Worm (Caenorhabditis elegans) whole organism, L3 larva: ENCODE data around the gene sar-1.

Experiments used
- R02D3.7 ChIP-seq: fragments of 150-350 bp; optimal IDR thresholded peaks from 2 replicates; lab custom pipeline; 2014; ENCODE audit warnings: missing biosample characterization, missing genetic modification characterization
- ZK546.5 ChIP-seq: sonication (generic microtip); optimal IDR thresholded peaks from 2 replicates; lab custom pipeline; 2017; ENCODE audit warnings: missing biosample characterization, missing genetic modification characterization
- aly-2 ChIP-seq: fragments of 150-350 bp; optimal IDR thresholded peaks from 2 replicates; lab custom pipeline; 2014; ENCODE audit warnings: missing biosample characterization, missing genetic modification characterization
- ama-1 ChIP-seq: fragments of 150-350 bp; optimal IDR thresholded peaks from 2 replicates; lab custom pipeline; 2018
- ceh-16 ChIP-seq: sonication (generic microtip); optimal IDR thresholded peaks from 2 replicates; lab custom pipeline; 2017; ENCODE audit warnings: missing biosample characterization, missing genetic modification characterization
- ceh-28 ChIP-seq: fragments of 150-350 bp; optimal IDR thresholded peaks from 2 replicates; lab custom pipeline; 2014; ENCODE audit warnings: missing biosample characterization, missing genetic modification reagents, missing genetic modification characterization
- ceh-82 ChIP-seq: fragments of 150-350 bp; optimal IDR thresholded peaks from 2 replicates; lab custom pipeline; 2014; ENCODE audit warnings: missing biosample characterization, missing genetic modification characterization
- ceh-9 ChIP-seq: sonication (generic microtip); optimal IDR thresholded peaks from 2 replicates; lab custom pipeline; 2018; ENCODE audit warnings: missing biosample characterization, missing genetic modification characterization
- daf-12 ChIP-seq: fragments of 150-350 bp; optimal IDR thresholded peaks from 2 replicates; lab custom pipeline; 2014; ENCODE audit warnings: missing biosample characterization, missing genetic modification reagents, missing genetic modification characterization
- egl-27 ChIP-seq: sonication (generic microtip); optimal IDR thresholded peaks from 4 replicates; lab custom pipeline; 2017; ENCODE audit warnings: missing biosample characterization, missing genetic modification reagents, missing genetic modification characterization
- egl-5 ChIP-seq: fragments of 150-350 bp; optimal IDR thresholded peaks from 2 replicates; lab custom pipeline; 2017; ENCODE audit warnings: missing biosample characterization, missing genetic modification reagents, missing genetic modification characterization, inconsistent platforms
- elt-1 ChIP-seq: fragments of 150-350 bp; optimal IDR thresholded peaks from 2 replicates; lab custom pipeline; 2014; ENCODE audit warnings: missing biosample characterization, missing genetic modification characterization
- elt-2 ChIP-seq: sonication (generic microtip); optimal IDR thresholded peaks from 2 replicates; lab custom pipeline; 2016; ENCODE audit warnings: missing genetic modification reagents, mild to moderate bottlenecking, missing genetic modification characterization, missing compliant biosample characterization
- elt-3 ChIP-seq, 3 experiments: fragments of 150-350 bp in 1 of 3; sonication (generic microtip) in 2 of 3; optimal IDR thresholded peaks; 2 replicates in 2 of 3; 4 replicates in 1 of 3; lab custom pipeline; 2014 to 2017; ENCODE audit warnings: missing biosample characterization in 3 of 3, missing genetic modification characterization in 3 of 3
- eor-1 ChIP-seq, 2 experiments: fragments of 150-350 bp; optimal IDR thresholded peaks; 2 replicates each; lab custom pipeline; 2014 to 2018; ENCODE audit warnings: missing biosample characterization in 2 of 2, missing genetic modification characterization in 2 of 2
- fkh-10 ChIP-seq: sonication (generic microtip); optimal IDR thresholded peaks from 2 replicates; lab custom pipeline; 2017; ENCODE audit warnings: missing biosample characterization, missing genetic modification reagents, missing genetic modification characterization
- fkh-2 ChIP-seq: fragments of 150-350 bp; optimal IDR thresholded peaks from 2 replicates; lab custom pipeline; 2014; ENCODE audit warnings: missing biosample characterization, missing genetic modification reagents, missing genetic modification characterization
- fos-1 ChIP-seq: fragments of 150-350 bp; optimal IDR thresholded peaks from 2 replicates; lab custom pipeline; 2014; ENCODE audit warnings: missing biosample characterization, missing genetic modification characterization
- hmg-11 ChIP-seq: sonication (generic microtip); optimal IDR thresholded peaks from 2 replicates; lab custom pipeline; 2016; ENCODE audit warnings: missing genetic modification characterization, missing compliant biosample characterization
- jun-1 ChIP-seq: fragments of 150-350 bp; optimal IDR thresholded peaks from 2 replicates; lab custom pipeline; 2014; ENCODE audit warnings: missing biosample characterization, missing genetic modification reagents, missing genetic modification characterization
- lin-15B ChIP-seq: fragments of 150-350 bp; optimal IDR thresholded peaks from 2 replicates; lab custom pipeline; 2014; ENCODE audit warnings: missing biosample characterization, missing genetic modification characterization
- lin-39 ChIP-seq: fragments of 150-350 bp; optimal IDR thresholded peaks from 2 replicates; lab custom pipeline; 2018; ENCODE audit warnings: missing biosample characterization, missing genetic modification reagents, missing genetic modification characterization
- lsy-12 ChIP-seq: sonication (generic microtip); optimal IDR thresholded peaks from 2 replicates; lab custom pipeline; 2016; ENCODE audit warnings: mild to moderate bottlenecking, missing genetic modification characterization, missing compliant biosample characterization
- mdl-1 ChIP-seq: fragments of 150-350 bp; optimal IDR thresholded peaks from 2 replicates; lab custom pipeline; 2014; ENCODE audit warnings: missing biosample characterization, missing genetic modification characterization
- mml-1 ChIP-seq: fragments of 150-350 bp; sonication (generic microtip); optimal IDR thresholded peaks from 3 replicates; lab custom pipeline; 2014; ENCODE audit warnings: missing biosample characterization, missing genetic modification characterization
- nfya-1 ChIP-seq: sonication (generic microtip); optimal IDR thresholded peaks from 2 replicates; lab custom pipeline; 2017; ENCODE audit warnings: missing genetic modification characterization, mild to moderate bottlenecking, missing compliant biosample characterization, antibody characterized with exemption, moderate library complexity; ENCODE audit not compliant: insufficient read depth
- nhr-11 ChIP-seq: fragments of 150-350 bp; optimal IDR thresholded peaks from 2 replicates; lab custom pipeline; 2014; ENCODE audit warnings: missing biosample characterization, missing genetic modification characterization
- nhr-12 ChIP-seq: fragments of 150-350 bp; optimal IDR thresholded peaks from 2 replicates; lab custom pipeline; 2014; ENCODE audit warnings: missing biosample characterization, missing genetic modification characterization
- nhr-23 ChIP-seq: fragments of 150-350 bp; optimal IDR thresholded peaks from 2 replicates; lab custom pipeline; 2014; ENCODE audit warnings: missing biosample characterization, missing genetic modification reagents, missing genetic modification characterization
- nhr-237 ChIP-seq: fragments of 150-350 bp; optimal IDR thresholded peaks from 2 replicates; lab custom pipeline; 2014; ENCODE audit warnings: missing biosample characterization, missing genetic modification characterization
- nhr-25 ChIP-seq: sonication (generic microtip); optimal IDR thresholded peaks from 2 replicates; lab custom pipeline; 2017; ENCODE audit warnings: missing biosample characterization, missing genetic modification characterization
- nhr-28 ChIP-seq: fragments of 150-350 bp; optimal IDR thresholded peaks from 2 replicates; lab custom pipeline; 2014; ENCODE audit warnings: missing biosample characterization, missing genetic modification characterization
- nhr-43 ChIP-seq: sonication (generic microtip); optimal IDR thresholded peaks from 2 replicates; lab custom pipeline; 2016; ENCODE audit warnings: mild to moderate bottlenecking, missing genetic modification characterization, missing compliant biosample characterization; ENCODE audit not compliant: poor library complexity, severe bottlenecking
- nhr-67 ChIP-seq: fragments of 150-350 bp; optimal IDR thresholded peaks from 2 replicates; lab custom pipeline; 2014; ENCODE audit warnings: missing biosample characterization, missing genetic modification characterization
- nhr-76 ChIP-seq: fragments of 150-350 bp; sonication (generic microtip); optimal IDR thresholded peaks from 5 replicates; lab custom pipeline; 2014; ENCODE audit warnings: missing biosample characterization, missing genetic modification characterization
- nhr-77 ChIP-seq: fragments of 150-350 bp; optimal IDR thresholded peaks from 2 replicates; lab custom pipeline; 2014; ENCODE audit warnings: missing biosample characterization, missing genetic modification characterization
- pha-4 ChIP-seq: fragments of 150-350 bp; optimal IDR thresholded peaks from 2 replicates; lab custom pipeline; 2014; ENCODE audit warnings: missing biosample characterization, missing genetic modification reagents, missing genetic modification characterization
- pqm-1 ChIP-seq: fragments of 150-350 bp; optimal IDR thresholded peaks from 2 replicates; lab custom pipeline; 2017; ENCODE audit warnings: missing biosample characterization, missing genetic modification characterization, inconsistent platforms
- sea-2 ChIP-seq: fragments of 150-350 bp; sonication (generic microtip); optimal IDR thresholded peaks from 4 replicates; lab custom pipeline; 2014; ENCODE audit warnings: missing biosample characterization, missing genetic modification reagents, missing genetic modification characterization
- skn-1 ChIP-seq: fragments of 150-350 bp; optimal IDR thresholded peaks from 2 replicates; lab custom pipeline; 2014; ENCODE audit warnings: missing biosample characterization, missing genetic modification characterization
- snpc-4 ChIP-seq: fragments of 150-350 bp; optimal IDR thresholded peaks from 2 replicates; lab custom pipeline; 2014; ENCODE audit warnings: missing biosample characterization, missing genetic modification characterization
- tbx-2 ChIP-seq: sonication (generic microtip); optimal IDR thresholded peaks from 2 replicates; lab custom pipeline; 2016; ENCODE audit warnings: mild to moderate bottlenecking, missing genetic modification characterization, missing compliant biosample characterization
- unc-39 ChIP-seq: sonication (generic microtip); optimal IDR thresholded peaks from 4 replicates; lab custom pipeline; 2017; ENCODE audit warnings: missing biosample characterization, missing genetic modification characterization
- unc-62 ChIP-seq: fragments of 150-350 bp; sonication (generic microtip); optimal IDR thresholded peaks from 4 replicates; lab custom pipeline; 2014; ENCODE audit warnings: missing biosample characterization, missing genetic modification reagents, missing genetic modification characterization
- zag-1 ChIP-seq: fragments of 150-350 bp; optimal IDR thresholded peaks from 2 replicates; lab custom pipeline; 2014; ENCODE audit warnings: missing biosample characterization, missing genetic modification characterization
- ztf-11 ChIP-seq: fragments of 150-350 bp; optimal IDR thresholded peaks from 2 replicates; lab custom pipeline; 2014; ENCODE audit warnings: missing biosample characterization, missing genetic modification characterization
- ztf-4 ChIP-seq: fragments of 150-350 bp; optimal IDR thresholded peaks from 2 replicates; lab custom pipeline; 2014; ENCODE audit warnings: missing biosample characterization, missing genetic modification characterization

sar-1 gene

ce11 chrIV:4513269-4513819, at the start of gene sar-1:
Gene sar-1 (minus strand): TSS chrIV:4513319.
- TF ChIP-seq jun-1 (peak; percentile 56), nhr-237 (tag; lab: Kevin White, UChicago) (no peak), lin-15B (tag; lab: Kevin White, UChicago) (peak; percentile 82), eor-1 (tag; optimal IDR thresholded peaks at IDR 0.05; lab: Kevin White, UChicago) (no peak), nhr-11 (peak; percentile 64), nhr-43 (tag; lab: Kevin White, UChicago) (peak; percentile 69), ceh-82 (peak; percentile 62), ZK546.5 (tag; lab: Kevin White, UChicago) (no peak), ztf-11 (no peak), ceh-9 (tag; lab: Kevin White, UChicago) (no peak), elt-1 (tag; lab: Kevin White, UChicago) (no peak), mdl-1 (peak; percentile 65), lin-39 (tag; lab: Kevin White, UChicago) (peak; percentile 45), nhr-28 (tag; lab: Kevin White, UChicago) (no peak), unc-62 (GFP tag; lab: Kevin White, UChicago) (no peak), aly-2 (tag; lab: Kevin White, UChicago) (no peak), ceh-16 (tag; lab: Kevin White, UChicago) (no peak), egl-5 (tag; lab: Kevin White, UChicago) (peak; percentile 39), ama-1 (no peak), zag-1 (no peak), sea-2 (no peak), R02D3.7 (tag; lab: Kevin White, UChicago) (peak; percentile 40), nhr-77 (tag; lab: Kevin White, UChicago) (peak; percentile 16), snpc-4 (tag; lab: Kevin White, UChicago) (peak; percentile 66), pha-4 (peak; percentile 48), tbx-2 (tag; lab: Kevin White, UChicago) (peak; percentile 77), skn-1 (tag; lab: Kevin White, UChicago) (peak; percentile 49), nhr-12 (tag; lab: Kevin White, UChicago) (no peak), hmg-11 (tag; lab: Kevin White, UChicago) (peak; percentile 53), nfya-1 (peak; percentile 70), fkh-10 (GFP tag; lab: Kevin White, UChicago) (peak; percentile 31), lsy-12 (tag; lab: Kevin White, UChicago) (peak; percentile 83), nhr-76 (no peak), nhr-23 (tag; lab: Kevin White, UChicago) (peak; percentile 63), unc-39 (tag; lab: Kevin White, UChicago) (no peak), mml-1 (tag; lab: Kevin White, UChicago) (no peak), fkh-2 (no peak), elt-3 (tag; optimal IDR thresholded peaks at IDR 0.05; lab: Kevin White, UChicago) (no peak), elt-2 (peak; percentile 60), ztf-4 (tag; lab: Kevin White, UChicago) (peak; percentile 65), fos-1 (tag; lab: Kevin White, UChicago) (no peak), nhr-67 (tag; lab: Kevin White, UChicago) (no peak), nhr-25 (tag; lab: Kevin White, UChicago) (peak; percentile 55), pqm-1 (tag; lab: Kevin White, UChicago) (peak; percentile 57), daf-12 (no peak), egl-27 (tag; lab: Kevin White, UChicago) (no peak), ceh-28 (tag; lab: Kevin White, UChicago) (peak; percentile 55)
